Worm (Caenorhabditis elegans): ENCODE results near the gene R05A10.3.

R05A10.3 gene

DNA sequence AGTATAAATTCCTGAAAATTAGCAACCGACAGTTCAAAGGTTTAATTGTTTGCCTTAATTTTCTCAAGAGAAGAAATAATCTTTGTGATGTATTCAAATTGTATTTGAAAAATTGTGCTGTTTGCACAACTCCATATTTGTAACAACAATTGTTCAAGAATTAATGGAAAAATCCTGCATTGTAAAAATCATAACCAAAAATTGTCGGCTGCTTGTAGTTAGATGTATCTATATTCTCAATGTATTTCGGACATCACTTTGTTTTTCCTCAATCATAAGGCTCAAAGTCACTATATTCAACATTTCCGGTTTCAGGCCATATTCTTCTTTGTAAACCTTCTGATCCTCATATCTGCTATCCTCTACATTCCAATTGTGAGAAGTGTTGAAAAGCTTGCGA, 33.2 kb downstream of the R05A10.3 start:
- TF ChIP-seq ztf-23 (GFP tag; IDR thresholded peaks at IDR 0.05): no peak
- no peak for TF ChIP-seq T22C8.4 (GFP tag; IDR thresholded peaks at IDR 0.05)
- TF ChIP-seq tab-1 (GFP tag; IDR thresholded peaks at IDR 0.05): no peak
- TF ChIP-seq klf-2 (GFP tag; conservative IDR thresholded peaks at IDR 0.05): no peak
- no peak for TF ChIP-seq cog-1 (tag; optimal IDR thresholded peaks at IDR 0.05)
- no peak for TF ChIP-seq ztf-29 (GFP tag; IDR thresholded peaks at IDR 0.05)

DNA sequence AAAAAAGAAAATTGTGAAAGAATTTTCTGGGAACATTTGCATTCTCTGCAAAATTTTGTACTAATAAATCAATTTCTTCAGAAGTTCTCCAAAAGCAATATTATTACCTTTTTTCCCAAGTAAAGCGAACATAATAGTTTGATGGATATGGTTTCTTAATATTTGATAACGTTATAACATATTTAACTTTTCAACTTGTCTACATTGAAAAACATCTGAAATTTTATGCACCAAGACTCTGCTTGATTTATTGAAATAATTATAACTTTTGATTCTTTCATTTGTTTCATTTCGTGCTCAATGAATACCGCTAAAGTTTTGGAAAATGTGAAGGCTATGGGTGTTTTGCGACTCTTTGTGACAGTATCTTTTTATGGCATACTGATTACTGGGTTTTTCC, 39.2 kb downstream of the R05A10.3 start, which contains the start of gene srz-31:
TSS of gene srz-31 (plus strand) at position 301 of the 400 bp plus-strand sequence.
- TF ChIP-seq klf-2 (GFP tag; conservative IDR thresholded peaks at IDR 0.05): no peak
- TF ChIP-seq med-1 (GFP tag; optimal IDR thresholded peaks at IDR 0.05; ENCODE audit: insufficient read depth): no peak
- TF ChIP-seq flt-1 (GFP tag; IDR thresholded peaks at IDR 0.05): no peak

DNA sequence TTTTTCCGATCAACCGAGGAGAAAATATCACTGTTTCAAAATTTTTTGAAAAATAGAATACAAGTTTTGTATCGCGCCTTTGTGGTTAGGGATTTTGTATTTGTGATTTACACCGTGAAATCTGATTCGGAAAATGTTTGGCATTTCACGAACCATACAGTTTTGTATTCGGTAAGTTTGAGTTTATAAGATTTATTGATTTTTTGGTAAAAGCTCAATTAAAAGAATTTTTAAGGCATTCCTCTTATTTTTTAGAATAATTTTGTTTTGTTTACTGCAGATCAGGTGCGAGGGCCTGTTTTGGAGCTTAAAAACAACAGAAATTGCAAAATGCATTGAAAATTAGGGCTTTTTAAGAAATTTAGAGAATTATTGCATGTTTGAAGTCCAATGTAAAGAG, 42.9 kb downstream of the R05A10.3 start:
- TF ChIP-seq flt-1 (GFP tag; IDR thresholded peaks at IDR 0.05): no peak
- no peak for TF ChIP-seq cog-1 (tag; optimal IDR thresholded peaks at IDR 0.05)
- TF ChIP-seq ztf-29 (GFP tag; IDR thresholded peaks at IDR 0.05): no peak
- no peak for TF ChIP-seq klf-2 (GFP tag; conservative IDR thresholded peaks at IDR 0.05)
- TF ChIP-seq med-1 (GFP tag; optimal IDR thresholded peaks at IDR 0.05; ENCODE audit: insufficient read depth): no peak
- no peak for TF ChIP-seq T22C8.4 (GFP tag; IDR thresholded peaks at IDR 0.05)
- TF ChIP-seq ztf-23 (GFP tag; IDR thresholded peaks at IDR 0.05): no peak
- no peak for TF ChIP-seq tab-1 (GFP tag; IDR thresholded peaks at IDR 0.05)

- no peak for TF ChIP-seq klf-2 (GFP tag; conservative IDR thresholded peaks at IDR 0.05)
These were observed 44.5 kb downstream of the R05A10.3 start, which contains the start of gene srz-59 for ce11 chrIV:14131770-14132169. TSS of gene srz-59 (plus strand) at chrIV:14132070.

DNA sequence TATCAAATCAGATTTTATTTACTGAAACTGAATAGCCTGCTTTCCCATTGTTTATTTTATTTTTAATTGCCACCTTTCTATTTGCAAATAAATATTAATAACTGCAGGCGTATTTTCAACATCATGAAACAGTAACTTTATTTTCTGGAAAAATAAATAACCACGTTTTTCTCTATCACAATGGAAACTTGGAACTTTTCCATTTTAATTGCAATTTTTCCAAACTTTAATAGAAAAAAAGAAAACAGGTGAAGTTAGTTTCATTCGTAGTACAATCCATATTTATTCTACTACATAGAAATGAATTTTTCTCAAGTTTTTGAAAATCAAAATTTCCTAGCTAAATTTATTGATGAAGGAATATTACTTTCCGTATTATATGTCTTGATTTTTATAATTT, 47.2 kb downstream of the R05A10.3 start, which contains the start of gene srz-42:
TSS of gene srz-42 (plus strand) at position 301 of the 400 bp plus-strand sequence.
- TF ChIP-seq ztf-29 (GFP tag; IDR thresholded peaks at IDR 0.05) (no peak), cog-1 (tag; optimal IDR thresholded peaks at IDR 0.05) (no peak), ztf-23 (GFP tag; IDR thresholded peaks at IDR 0.05) (no peak)

ce11 chrIV:14127805-14128610, 48.3 kb downstream of the R05A10.3 start, which contains the start of gene H12I19.115:
TSS of gene H12I19.115 (minus strand) at chrIV:14127855.
- no peak for TF ChIP-seq med-1 (GFP tag; optimal IDR thresholded peaks at IDR 0.05; ENCODE audit: insufficient read depth)

DNA sequence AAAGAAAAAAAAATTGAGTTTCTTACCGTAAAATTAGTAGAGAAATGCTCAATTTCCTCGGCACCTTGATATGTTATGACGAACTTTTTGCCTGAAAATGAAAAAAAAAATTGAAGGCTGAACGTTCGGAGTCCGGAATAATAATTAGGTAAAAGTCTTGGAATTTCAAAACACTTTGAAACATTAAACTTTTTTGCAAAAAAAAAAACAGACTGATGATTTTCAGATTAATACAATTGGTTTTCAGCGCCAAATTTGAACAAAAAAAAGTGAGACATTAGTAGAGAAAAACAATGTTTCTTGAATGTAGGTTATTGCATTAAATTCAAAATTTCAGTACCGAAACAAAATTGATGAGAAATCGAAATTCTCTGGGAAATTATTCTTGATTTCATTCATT, 52.3 kb downstream of the R05A10.3 start, which contains the start of gene nkcc-1:
TSS of gene nkcc-1 (minus strand) at position 101 of the 400 bp plus-strand sequence.
- TF ChIP-seq klf-2 (GFP tag; conservative IDR thresholded peaks at IDR 0.05) (no peak), tab-1 (GFP tag; IDR thresholded peaks at IDR 0.05) (no peak), ztf-23 (GFP tag; IDR thresholded peaks at IDR 0.05) (no peak), cog-1 (tag; optimal IDR thresholded peaks at IDR 0.05) (no peak), flt-1 (GFP tag; IDR thresholded peaks at IDR 0.05) (no peak), ztf-29 (GFP tag; IDR thresholded peaks at IDR 0.05) (no peak), T22C8.4 (GFP tag; IDR thresholded peaks at IDR 0.05) (no peak), ref-1 (GFP tag; conservative IDR thresholded peaks at IDR 0.05) (no peak)

Measured in whole organism, midembryonic.